Fruit fly (Drosophila melanogaster) whole organism: ENCODE results near the gene CG9393.

Source experiments
- CG8478 ChIP-seq: fragments of >200 bp; optimal IDR thresholded peaks from 2 replicates; lab custom pipeline; 2018; ENCODE audit warnings: inconsistent platforms
- Dll ChIP-seq: fragments of >200 bp; optimal IDR thresholded peaks from 2 replicates; lab custom pipeline; 2017
- EcR ChIP-seq, 2 experiments: fragments of >200 bp; optimal IDR thresholded peaks; 2 replicates each; lab custom pipeline; 2017; ENCODE audit warnings: missing biosample characterization in 2 of 2, missing genetic modification characterization in 2 of 2, missing genetic modification reagents in 2 of 2
- pan ChIP-seq: fragments of >200 bp; optimal IDR thresholded peaks from 2 replicates; lab custom pipeline; 2017
- psq ChIP-seq: fragments of >200 bp; optimal IDR thresholded peaks from 2 replicates; lab custom pipeline; 2017
- usp ChIP-seq: fragments of >200 bp; optimal IDR thresholded peaks from 2 replicates; lab custom pipeline; 2017; ENCODE audit warnings: missing biosample characterization, missing genetic modification characterization, mixed read lengths

The CG9393 gene

dm6 chr3R:9551659-9552435, 11.6 kb downstream of the CG9393 start, which contains the start of the genes mura and RnpS1:
Gene mura (minus strand): TSS chr3R:9551806.
Gene RnpS1 (plus strand): TSS chr3R:9552034.
- no peak for TF ChIP-seq EcR (GFP tag; optimal IDR thresholded peaks at IDR 0.05; lab: Kevin White, UChicago)
- TF ChIP-seq CG8478 (lab: Kevin White, UChicago): no peak
- TF ChIP-seq Dll: no peak
- TF ChIP-seq psq: no peak
- TF ChIP-seq usp (GFP tag; lab: Kevin White, UChicago): no peak
- no peak for TF ChIP-seq pan (lab: Kevin White, UChicago)

- TF ChIP-seq pan (lab: Kevin White, UChicago) (no peak), usp (GFP tag; lab: Kevin White, UChicago) (no peak), EcR (GFP tag; optimal IDR thresholded peaks at IDR 0.05; lab: Kevin White, UChicago) (no peak), Dll (peak; percentile 93), CG8478 (lab: Kevin White, UChicago) (no peak), psq (no peak)
Observed at dm6 chr3R:9551013-9551658, 12.3 kb downstream of the CG9393 start.

dm6 chr3R:9550265-9551012, 13.0 kb downstream of the CG9393 start:
- TF ChIP-seq usp (GFP tag; lab: Kevin White, UChicago) (no peak), pan (lab: Kevin White, UChicago) (no peak), CG8478 (lab: Kevin White, UChicago) (no peak), Dll (no peak), EcR (GFP tag; optimal IDR thresholded peaks at IDR 0.05; lab: Kevin White, UChicago) (no peak), psq (no peak)

dm6 chr3R:9548769-9549168, 14.7 kb downstream of the CG9393 start:
- TF ChIP-seq Dll (no peak), pan (lab: Kevin White, UChicago) (no peak), usp (GFP tag; lab: Kevin White, UChicago) (no peak), CG8478 (lab: Kevin White, UChicago) (no peak), psq (no peak), EcR (GFP tag; optimal IDR thresholded peaks at IDR 0.05; lab: Kevin White, UChicago) (no peak)

dm6 chr3R:9546808-9547381, 16.6 kb downstream of the CG9393 start:
- no peak for TF ChIP-seq EcR (GFP tag; optimal IDR thresholded peaks at IDR 0.05; lab: Kevin White, UChicago)
- no peak for TF ChIP-seq pan (lab: Kevin White, UChicago)
- TF ChIP-seq Dll: no peak
- no peak for TF ChIP-seq usp (GFP tag; lab: Kevin White, UChicago)
- TF ChIP-seq psq: no peak
- no peak for TF ChIP-seq CG8478 (lab: Kevin White, UChicago)

dm6 chr3R:9543495-9544180, 19.8 kb downstream of the CG9393 start:
- TF ChIP-seq psq (no peak), EcR (GFP tag; optimal IDR thresholded peaks at IDR 0.05; lab: Kevin White, UChicago) (no peak), pan (lab: Kevin White, UChicago) (no peak), CG8478 (lab: Kevin White, UChicago) (no peak), Dll (no peak), usp (GFP tag; lab: Kevin White, UChicago) (no peak)

dm6 chr3R:9534595-9535217, 28.8 kb downstream of the CG9393 start:
- TF ChIP-seq pan (lab: Kevin White, UChicago) (no peak), Dll (no peak), CG8478 (lab: Kevin White, UChicago) (no peak), usp (GFP tag; lab: Kevin White, UChicago) (no peak), psq (no peak), EcR (GFP tag; optimal IDR thresholded peaks at IDR 0.05; lab: Kevin White, UChicago) (no peak)

dm6 chr3R:9534125-9534496, 29.4 kb downstream of the CG9393 start:
- TF ChIP-seq EcR (GFP tag; optimal IDR thresholded peaks at IDR 0.05; lab: Kevin White, UChicago) (no peak), psq (no peak), pan (lab: Kevin White, UChicago) (no peak), CG8478 (lab: Kevin White, UChicago) (no peak), Dll (no peak), usp (GFP tag; lab: Kevin White, UChicago) (no peak)

- TF ChIP-seq usp (GFP tag; lab: Kevin White, UChicago) (no peak), EcR (GFP tag; optimal IDR thresholded peaks at IDR 0.05; lab: Kevin White, UChicago) (no peak), psq (no peak), Dll (peak; percentile 91), pan (lab: Kevin White, UChicago) (no peak)
Observed at dm6 chr3R:9533181-9534124, 30.0 kb downstream of the CG9393 start.
